Worm (Caenorhabditis elegans): ENCODE results near the gene D1086.10.

ce11 chrV:14128858-14129257 is 46.3 kb downstream of the D1086.10 start:
- TF ChIP-seq tab-1 (GFP tag; IDR thresholded peaks at IDR 0.05) = no peak
- no peak for TF ChIP-seq T22C8.4 (GFP tag; IDR thresholded peaks at IDR 0.05)
- TF ChIP-seq ztf-23 (GFP tag; IDR thresholded peaks at IDR 0.05) = no peak
- TF ChIP-seq klf-2 (GFP tag; conservative IDR thresholded peaks at IDR 0.05) = no peak
- TF ChIP-seq flt-1 (GFP tag; IDR thresholded peaks at IDR 0.05) = no peak
- no peak for TF ChIP-seq ref-1 (GFP tag; conservative IDR thresholded peaks at IDR 0.05)

Data from whole organism, midembryonic.